Worm (Caenorhabditis elegans) whole organism, L4 larva: ENCODE data around the gene F57G12.1.
A peak's percentile ranks its signal among the peaks of the same experiment; 100 is the strongest.

Experiments
- D1046.2 ChIP-seq: fragments of 200-800 bp; sonication (Bioruptor generic); IDR thresholded peaks from 2 replicates; pipeline ENCODE4 v1.3.6; 2022; ENCODE audit warnings: missing genetic modification characterization, missing compliant biosample characterization
- F49E8.2 ChIP-seq: sonication (generic microtip); optimal IDR thresholded peaks from 2 replicates; lab custom pipeline; 2016; ENCODE audit warnings: missing compliant biosample characterization, mild to moderate bottlenecking, missing genetic modification characterization, borderline replicate concordance
- R02D3.7 ChIP-seq: fragments of 150-350 bp; sonication (generic microtip); optimal IDR thresholded peaks from 3 replicates; lab custom pipeline; 2014; ENCODE audit warnings: missing biosample characterization, missing genetic modification characterization
- T26A8.4 ChIP-seq: fragments of 200-800 bp; sonication (Bioruptor generic); IDR thresholded peaks from 2 replicates; pipeline ENCODE4 v1.3.6; 2022; ENCODE audit warnings: missing genetic modification characterization, missing compliant biosample characterization
- ZK337.2 ChIP-seq: fragments of 200-800 bp; sonication (Bioruptor generic); IDR thresholded peaks from 2 replicates; pipeline ENCODE4 v1.3.6; 2022; ENCODE audit warnings: missing genetic modification reagents, missing genetic modification characterization, missing compliant biosample characterization
- attf-4 ChIP-seq: sonication (generic microtip); optimal IDR thresholded peaks from 3 replicates; lab custom pipeline; 2017; ENCODE audit warnings: missing biosample characterization, missing genetic modification characterization
- ceh-20 ChIP-seq: fragments of 200-800 bp; sonication (Bioruptor generic); IDR thresholded peaks from 2 replicates; pipeline ENCODE4 v1.3.6; 2022; ENCODE audit warnings: missing genetic modification reagents, missing genetic modification characterization, missing compliant biosample characterization
- ceh-44 ChIP-seq: fragments of 200-800 bp; sonication (Bioruptor generic); IDR thresholded peaks from 2 replicates; pipeline ENCODE4 v1.3.6; 2022; ENCODE audit warnings: missing genetic modification reagents, missing genetic modification characterization, missing compliant biosample characterization
- ceh-82 ChIP-seq: sonication (generic microtip); optimal IDR thresholded peaks from 2 replicates; lab custom pipeline; 2017; ENCODE audit warnings: missing biosample characterization, missing genetic modification characterization
- ces-1 ChIP-seq: fragments of 150-350 bp; sonication (generic microtip); optimal IDR thresholded peaks from 4 replicates; lab custom pipeline; 2014; ENCODE audit warnings: missing biosample characterization, missing genetic modification reagents, missing genetic modification characterization
- daf-12 ChIP-seq: fragments of 150-350 bp; optimal IDR thresholded peaks from 2 replicates; lab custom pipeline; 2014; ENCODE audit warnings: missing biosample characterization, missing genetic modification reagents, missing genetic modification characterization
- daf-16 ChIP-seq, 3 experiments: sonication (generic microtip); optimal IDR thresholded peaks; 2 replicates each; lab custom pipeline; 2016 to 2017; ENCODE audit warnings: missing genetic modification characterization in 3 of 3, missing genetic modification reagents in 3 of 3, mild to moderate bottlenecking in 2 of 3, missing compliant biosample characterization in 2 of 3, missing biosample characterization in 1 of 3, moderate library complexity in 1 of 3
- daf-19 ChIP-seq: fragments of 200-800 bp; sonication (Bioruptor generic); conservative IDR thresholded peaks from 2 replicates; pipeline ENCODE4 v1.3.6; 2022; ENCODE audit warnings: missing genetic modification characterization, missing compliant biosample characterization
- dmd-6 ChIP-seq: fragments of 200-800 bp; sonication (Bioruptor generic); IDR thresholded peaks from 2 replicates; pipeline ENCODE4 v1.3.6; 2022; ENCODE audit warnings: missing genetic modification reagents, missing genetic modification characterization, missing compliant biosample characterization
- dmd-9 ChIP-seq: fragments of 200-800 bp; sonication (Bioruptor generic); IDR thresholded peaks from 2 replicates; pipeline ENCODE4 v1.3.6; 2022; ENCODE audit warnings: missing genetic modification reagents, missing genetic modification characterization, missing compliant biosample characterization
- dve-1 ChIP-seq: sonication (generic microtip); optimal IDR thresholded peaks from 2 replicates; lab custom pipeline; 2017; ENCODE audit warnings: antibody characterized with exemption, mild to moderate bottlenecking, missing genetic modification characterization, missing compliant biosample characterization; ENCODE audit not compliant: insufficient read depth
- egl-43 ChIP-seq: fragments of 200-800 bp; sonication (Bioruptor generic); IDR thresholded peaks from 2 replicates; pipeline ENCODE4 v1.3.6; 2022; ENCODE audit warnings: missing genetic modification reagents, missing genetic modification characterization, missing compliant biosample characterization
- fkh-10 ChIP-seq: fragments of 150-350 bp; optimal IDR thresholded peaks from 2 replicates; lab custom pipeline; 2014; ENCODE audit warnings: missing biosample characterization, missing genetic modification reagents, missing genetic modification characterization
- gei-8 ChIP-seq: fragments of 200-800 bp; sonication (Bioruptor generic); optimal IDR thresholded peaks from 2 replicates; lab custom pipeline; 2018; ENCODE audit warnings: mild to moderate bottlenecking, missing genetic modification characterization, missing compliant biosample characterization
- hlh-11 ChIP-seq: fragments of 200-800 bp; sonication (Bioruptor generic); optimal IDR thresholded peaks from 2 replicates; lab custom pipeline; 2018; ENCODE audit warnings: mild to moderate bottlenecking, missing genetic modification characterization, missing compliant biosample characterization
- hlh-30 ChIP-seq: sonication (generic microtip); optimal IDR thresholded peaks from 2 replicates; lab custom pipeline; 2017; ENCODE audit warnings: antibody characterized with exemption, mild to moderate bottlenecking, missing genetic modification characterization, missing compliant biosample characterization; ENCODE audit not compliant: insufficient read depth
- jun-1 ChIP-seq: fragments of 150-350 bp; optimal IDR thresholded peaks from 2 replicates; lab custom pipeline; 2014; ENCODE audit warnings: missing biosample characterization, missing genetic modification reagents, missing genetic modification characterization
- lim-7 ChIP-seq: fragments of 200-800 bp; sonication (Bioruptor generic); IDR thresholded peaks from 2 replicates; pipeline ENCODE4 v1.3.6; 2022; ENCODE audit warnings: missing genetic modification characterization, missing compliant biosample characterization
- lin-13 ChIP-seq: fragments of 150-350 bp; optimal IDR thresholded peaks from 2 replicates; lab custom pipeline; 2014; ENCODE audit warnings: missing biosample characterization, missing genetic modification reagents, missing genetic modification characterization
- lin-15B ChIP-seq: fragments of 150-350 bp; sonication (generic microtip); optimal IDR thresholded peaks from 3 replicates; lab custom pipeline; 2014; ENCODE audit warnings: missing biosample characterization, missing genetic modification characterization
- lin-38 ChIP-seq: fragments of 200-800 bp; sonication (Bioruptor generic); IDR thresholded peaks from 2 replicates; pipeline ENCODE4 v1.3.6; 2022; ENCODE audit warnings: missing genetic modification reagents, missing genetic modification characterization, missing compliant biosample characterization
- lsy-2 ChIP-seq, 2 experiments: fragments of 150-350 bp in 1 of 2; sonication (generic microtip) in 1 of 2; optimal IDR thresholded peaks; 2 replicates each; lab custom pipeline; 2014 to 2017; ENCODE audit warnings: missing biosample characterization in 2 of 2, missing genetic modification characterization in 2 of 2
- mdl-1 ChIP-seq, 2 experiments: fragments of 150-350 bp in 1 of 2; sonication (generic microtip) in 1 of 2; optimal IDR thresholded peaks; 2 replicates each; lab custom pipeline; 2014 to 2017; ENCODE audit warnings: missing biosample characterization in 2 of 2, missing genetic modification characterization in 2 of 2
- mdt-29 ChIP-seq: fragments of 200-800 bp; sonication (Bioruptor generic); IDR thresholded peaks from 2 replicates; pipeline ENCODE4 v1.3.6; 2022; ENCODE audit warnings: missing genetic modification reagents, missing genetic modification characterization, missing compliant biosample characterization
- mxl-2 ChIP-seq: fragments of 200-800 bp; sonication (Bioruptor generic); conservative IDR thresholded peaks from 2 replicates; pipeline ENCODE4 v1.3.6; 2022; ENCODE audit warnings: missing genetic modification reagents, missing genetic modification characterization, missing compliant biosample characterization
- nhr-10 ChIP-seq: fragments of 150-350 bp; optimal IDR thresholded peaks from 2 replicates; lab custom pipeline; 2014; ENCODE audit warnings: missing biosample characterization, missing genetic modification characterization
- nhr-11 ChIP-seq: fragments of 150-350 bp; optimal IDR thresholded peaks from 2 replicates; lab custom pipeline; 2014; ENCODE audit warnings: missing biosample characterization, missing genetic modification characterization
- nhr-25 ChIP-seq: sonication (generic microtip); optimal IDR thresholded peaks from 2 replicates; lab custom pipeline; 2017; ENCODE audit warnings: missing genetic modification characterization, mild to moderate bottlenecking, missing compliant biosample characterization, antibody characterized with exemption, moderate library complexity, borderline replicate concordance; ENCODE audit not compliant: insufficient read depth
- nhr-28 ChIP-seq: fragments of 150-350 bp; optimal IDR thresholded peaks from 2 replicates; lab custom pipeline; 2014; ENCODE audit warnings: missing biosample characterization, missing genetic modification characterization
- nhr-41 ChIP-seq: fragments of 200-800 bp; sonication (Bioruptor generic); IDR thresholded peaks from 2 replicates; pipeline ENCODE4 v1.3.6; 2022; ENCODE audit warnings: missing genetic modification reagents, missing genetic modification characterization, missing compliant biosample characterization
- nhr-48 ChIP-seq: sonication (generic microtip); optimal IDR thresholded peaks from 2 replicates; lab custom pipeline; 2016; ENCODE audit warnings: mild to moderate bottlenecking, missing genetic modification characterization, missing compliant biosample characterization
- nhr-77 ChIP-seq: fragments of 150-350 bp; optimal IDR thresholded peaks from 2 replicates; lab custom pipeline; 2014; ENCODE audit warnings: missing biosample characterization, missing genetic modification characterization
- pha-4 ChIP-seq, 2 experiments: fragments of 150-350 bp in 1 of 2; fragments of 200-800 bp in 1 of 2; sonication (Bioruptor generic) in 1 of 2; IDR thresholded peaks in 1 of 2; optimal IDR thresholded peaks in 1 of 2; 2 replicates each; pipeline versions ENCODE4 v1.3.6 to Lab custom; 2014 to 2022; ENCODE audit warnings: missing genetic modification characterization in 2 of 2, missing genetic modification reagents in 2 of 2, missing biosample characterization in 1 of 2, missing compliant biosample characterization in 1 of 2
- pqm-1 ChIP-seq: sonication (generic microtip); optimal IDR thresholded peaks from 2 replicates; lab custom pipeline; 2017; ENCODE audit warnings: missing biosample characterization, missing genetic modification characterization
- rbr-2 ChIP-seq: sonication (generic microtip); optimal IDR thresholded peaks from 2 replicates; lab custom pipeline; 2016; ENCODE audit warnings: missing genotype, missing genetic modification characterization, missing compliant biosample characterization
- saeg-2 ChIP-seq: fragments of 200-800 bp; sonication (Bioruptor generic); IDR thresholded peaks from 2 replicates; pipeline ENCODE4 v1.3.6; 2022; ENCODE audit warnings: missing genetic modification reagents, missing genetic modification characterization, missing compliant biosample characterization
- snpc-4 ChIP-seq: fragments of 150-350 bp; optimal IDR thresholded peaks from 2 replicates; lab custom pipeline; 2014; ENCODE audit warnings: missing biosample characterization, missing genetic modification characterization
- spr-1 ChIP-seq: sonication (generic microtip); optimal IDR thresholded peaks from 2 replicates; lab custom pipeline; 2016; ENCODE audit warnings: mild to moderate bottlenecking, missing genetic modification characterization, missing compliant biosample characterization
- unc-130 ChIP-seq: sonication (generic microtip); optimal IDR thresholded peaks from 2 replicates; lab custom pipeline; 2016; ENCODE audit warnings: missing genetic modification reagents, missing genetic modification characterization, missing compliant biosample characterization
- vab-7 ChIP-seq: fragments of 200-800 bp; sonication (Bioruptor generic); IDR thresholded peaks from 2 replicates; pipeline ENCODE4 v1.3.6; 2022; ENCODE audit warnings: missing genetic modification reagents, missing genetic modification characterization, missing compliant biosample characterization
- zfp-2 ChIP-seq: sonication (generic microtip); optimal IDR thresholded peaks from 2 replicates; lab custom pipeline; 2016; ENCODE audit warnings: mild to moderate bottlenecking, missing genetic modification characterization, missing compliant biosample characterization
- ztf-11 ChIP-seq: fragments of 150-350 bp; optimal IDR thresholded peaks from 2 replicates; lab custom pipeline; 2014; ENCODE audit warnings: missing biosample characterization, missing genetic modification characterization

The F57G12.1 gene

ce11 chrX:12182684-12183477 is 11.4 kb upstream of the F57G12.1 start (continued):
- TF ChIP-seq dmd-6 (GFP tag; lab: Robert Waterston, UW) (peak; percentile 28; the same call in 1 of the 2 replicates), lim-7 (GFP tag; lab: Robert Waterston, UW) (no peak), nhr-11 (tag; lab: Kevin White, UChicago) (no peak), egl-43 (GFP tag; lab: Robert Waterston, UW) (no peak), jun-1 (tag; lab: Kevin White, UChicago) (no peak), nhr-77 (tag; lab: Kevin White, UChicago) (no peak), saeg-2 (no peak), nhr-28 (no peak), ZK337.2 (GFP tag; lab: Robert Waterston, UW) (no peak), ces-1 (no peak), T26A8.4 (GFP tag; lab: Robert Waterston, UW) (no peak), mdt-29 (GFP tag; lab: Robert Waterston, UW) (no peak)

ce11 chrX:12181606-12182005 is 10.1 kb upstream of the F57G12.1 start:
- TF ChIP-seq spr-1 (tag; lab: Kevin White, UChicago) (no peak), ceh-44 (GFP tag; lab: Robert Waterston, UW) (no peak), D1046.2 (GFP tag; lab: Robert Waterston, UW) (no peak), dmd-6 (GFP tag; lab: Robert Waterston, UW) (0 out of 2 replicates have a peak, but pooled peaks have one; percentile 30), fkh-10 (GFP tag; lab: Kevin White, UChicago) (no peak), nhr-25 (tag; lab: Kevin White, UChicago) (peak; percentile 12), mxl-2 (no peak), F49E8.2 (tag; lab: Kevin White, UChicago) (no peak), lsy-2 (tag; optimal IDR thresholded peaks at IDR 0.05; lab: Kevin White, UChicago) (no peak), ztf-11 (tag; lab: Kevin White, UChicago) (no peak), daf-12 (tag; lab: Kevin White, UChicago) (no peak), zfp-2 (tag; lab: Kevin White, UChicago) (no peak), rbr-2 (tag; lab: Kevin White, UChicago) (no peak), R02D3.7 (tag; lab: Kevin White, UChicago) (no peak), vab-7 (GFP tag; lab: Robert Waterston, UW) (no peak), pha-4 (GFP tag; IDR thresholded peaks at IDR 0.05; lab: Robert Waterston, UW) (no peak), pha-4 (tag; optimal IDR thresholded peaks at IDR 0.05; lab: Kevin White, UChicago) (no peak), nhr-10 (tag; lab: Kevin White, UChicago) (no peak), lin-15B (no peak), unc-130 (no peak), lin-13 (GFP tag; lab: Kevin White, UChicago) (no peak), ceh-82 (tag; lab: Kevin White, UChicago) (no peak), daf-16 (GFP tag; optimal IDR thresholded peaks at IDR 0.05; lab: Kevin White, UChicago) (no peak), daf-16 (tag; optimal IDR thresholded peaks at IDR 0.05; lab: Kevin White, UChicago) (peak; percentile 13), lin-38 (GFP tag; lab: Robert Waterston, UW) (no peak), pqm-1 (no peak), hlh-30 (peak; percentile 25), lim-7 (GFP tag; lab: Robert Waterston, UW) (no peak), gei-8 (no peak), nhr-48 (tag; lab: Kevin White, UChicago) (no peak), hlh-11 (tag; lab: Kevin White, UChicago) (peak; percentile 41), snpc-4 (tag; lab: Kevin White, UChicago) (no peak), daf-19 (GFP tag; lab: Robert Waterston, UW) (no peak), mdl-1 (tag; optimal IDR thresholded peaks at IDR 0.05; lab: Kevin White, UChicago) (no peak), dve-1 (tag; lab: Kevin White, UChicago) (peak; percentile 57), nhr-28 (peak; percentile 11), attf-4 (no peak), ceh-20 (GFP tag; lab: Robert Waterston, UW) (no peak), nhr-77 (tag; lab: Kevin White, UChicago) (no peak), ces-1 (no peak), dmd-9 (GFP tag; lab: Robert Waterston, UW) (no peak), nhr-41 (GFP tag; lab: Robert Waterston, UW) (no peak)
